Worm (Caenorhabditis elegans) whole organism, young adult: ENCODE results near the gene nhr-114.
A peak's percentile ranks its signal among the peaks of the same experiment; 100 is the strongest.

Experiments
- B0336.3 ChIP-seq: fragments of 200-800 bp; sonication (Bioruptor generic); IDR thresholded peaks from 2 replicates; pipeline ENCODE4 v1.3.6; 2022; ENCODE audit warnings: missing genetic modification characterization, missing compliant biosample characterization
- F33H1.4 ChIP-seq: fragments of 200-800 bp; sonication (Bioruptor generic); IDR thresholded peaks from 2 replicates; pipeline ENCODE4 v1.3.6; 2022; ENCODE audit warnings: missing genetic modification reagents, missing genetic modification characterization, missing compliant biosample characterization
- F55B11.4 ChIP-seq: sonication (generic microtip); optimal IDR thresholded peaks from 2 replicates; lab custom pipeline; 2016; ENCODE audit warnings: missing compliant biosample characterization, missing genetic modification characterization, borderline replicate concordance; ENCODE audit not compliant: insufficient read depth
- K11D2.4 ChIP-seq: fragments of 200-800 bp; sonication (Bioruptor generic); IDR thresholded peaks from 2 replicates; pipeline ENCODE4 v1.3.6; 2022; ENCODE audit warnings: missing genetic modification reagents, missing genetic modification characterization, missing compliant biosample characterization
- ama-1 ChIP-seq, 3 experiments: fragments of 150-350 bp in 1 of 3; sonication (generic microtip) in 2 of 3; optimal IDR thresholded peaks; 2 replicates each; lab custom pipeline; 2014 to 2018; ENCODE audit warnings: missing biosample characterization in 2 of 3, missing genetic modification characterization in 2 of 3, missing genetic modification reagents in 2 of 3
- aptf-2 ChIP-seq: fragments of 200-800 bp; sonication (Bioruptor generic); conservative IDR thresholded peaks from 2 replicates; pipeline ENCODE4 v1.3.6; 2022; ENCODE audit warnings: missing genetic modification reagents, missing genetic modification characterization, missing compliant biosample characterization
- atf-7 ChIP-seq: sonication (generic microtip); optimal IDR thresholded peaks from 2 replicates; lab custom pipeline; 2017; ENCODE audit warnings: mild to moderate bottlenecking, missing genetic modification characterization, missing compliant biosample characterization
- athp-1 ChIP-seq: sonication (generic microtip); optimal IDR thresholded peaks from 2 replicates; lab custom pipeline; 2017; ENCODE audit warnings: mild to moderate bottlenecking, missing genetic modification characterization, missing compliant biosample characterization
- attf-5 ChIP-seq: fragments of 200-800 bp; sonication (Bioruptor generic); optimal IDR thresholded peaks from 2 replicates; lab custom pipeline; 2018; ENCODE audit warnings: mild to moderate bottlenecking, missing genetic modification characterization, missing compliant biosample characterization
- ccch-3 ChIP-seq: fragments of 200-800 bp; sonication (Bioruptor generic); optimal IDR thresholded peaks from 2 replicates; lab custom pipeline; 2018; ENCODE audit warnings: mild to moderate bottlenecking, missing genetic modification characterization, missing compliant biosample characterization
- cebp-1 ChIP-seq, 2 experiments: fragments of 200-800 bp in 1 of 2; sonication (Bioruptor generic) in 1 of 2; sonication (generic microtip) in 1 of 2; IDR thresholded peaks in 1 of 2; optimal IDR thresholded peaks in 1 of 2; 2 replicates each; pipeline versions ENCODE4 v1.3.6 to Lab custom; 2017 to 2022; ENCODE audit warnings: missing compliant biosample characterization in 2 of 2, missing genetic modification characterization in 2 of 2, mild to moderate bottlenecking in 1 of 2, missing genetic modification reagents in 1 of 2, moderate library complexity in 1 of 2
- ceh-100 ChIP-seq: fragments of 200-800 bp; sonication (Bioruptor generic); IDR thresholded peaks from 2 replicates; pipeline ENCODE4 v1.3.6; 2022; ENCODE audit warnings: missing genetic modification reagents, missing genetic modification characterization, missing compliant biosample characterization
- ceh-58 ChIP-seq: fragments of 200-800 bp; sonication (Bioruptor generic); IDR thresholded peaks from 2 replicates; pipeline ENCODE4 v1.3.6; 2022; ENCODE audit warnings: missing genetic modification characterization, missing compliant biosample characterization
- dox-1 ChIP-seq: fragments of 200-800 bp; sonication (Bioruptor generic); IDR thresholded peaks from 2 replicates; pipeline ENCODE4 v1.3.6; 2022; ENCODE audit warnings: missing genetic modification reagents, missing genetic modification characterization, missing compliant biosample characterization
- egrh-3 ChIP-seq: fragments of 200-800 bp; sonication (Bioruptor generic); IDR thresholded peaks from 2 replicates; pipeline ENCODE4 v1.3.6; 2022; ENCODE audit warnings: missing genetic modification reagents, missing genetic modification characterization, missing compliant biosample characterization
- hmg-1.2 ChIP-seq: fragments of 200-800 bp; sonication (Bioruptor generic); IDR thresholded peaks from 2 replicates; pipeline ENCODE4 v1.3.6; 2022; ENCODE audit warnings: missing genetic modification reagents, missing genetic modification characterization, missing compliant biosample characterization
- hrde-1 ChIP-seq: sonication (generic microtip); optimal IDR thresholded peaks from 2 replicates; lab custom pipeline; 2016; ENCODE audit warnings: missing genetic modification characterization, mild to moderate bottlenecking, missing compliant biosample characterization, moderate library complexity, missing genotype, missing genetic modification reagents, borderline replicate concordance
- let-526 ChIP-seq: fragments of 200-800 bp; sonication (Bioruptor generic); IDR thresholded peaks from 2 replicates; pipeline ENCODE4 v1.3.6; 2022; ENCODE audit warnings: missing genetic modification reagents, missing genetic modification characterization, missing compliant biosample characterization
- let-607 ChIP-seq, 2 experiments: fragments of 200-800 bp in 1 of 2; sonication (Bioruptor generic) in 1 of 2; sonication (generic microtip) in 1 of 2; optimal IDR thresholded peaks; 2 replicates each; lab custom pipeline; 2016 to 2018; ENCODE audit warnings: mild to moderate bottlenecking in 2 of 2, missing compliant biosample characterization in 2 of 2, missing genetic modification characterization in 2 of 2, moderate library complexity in 2 of 2, missing genotype in 1 of 2
- lin-35 ChIP-seq, 3 experiments: fragments of 150-350 bp in 2 of 3; sonication (generic microtip) in 1 of 3; optimal IDR thresholded peaks; 2 replicates each; lab custom pipeline; 2014 to 2018; ENCODE audit warnings: missing biosample characterization in 3 of 3, missing genetic modification characterization in 3 of 3, missing genetic modification reagents in 3 of 3
- madf-10 ChIP-seq: sonication (generic microtip); optimal IDR thresholded peaks from 2 replicates; lab custom pipeline; 2016; ENCODE audit warnings: mild to moderate bottlenecking, missing genetic modification characterization, missing compliant biosample characterization
- madf-6 ChIP-seq: fragments of 200-800 bp; sonication (Bioruptor generic); IDR thresholded peaks from 2 replicates; pipeline ENCODE4 v1.3.6; 2022; ENCODE audit warnings: missing genetic modification reagents, missing genetic modification characterization, missing compliant biosample characterization
- mcd-1 ChIP-seq: fragments of 200-800 bp; sonication (Bioruptor generic); IDR thresholded peaks from 2 replicates; pipeline ENCODE4 v1.3.6; 2022; ENCODE audit warnings: missing genetic modification reagents, missing genetic modification characterization, missing compliant biosample characterization
- mel-28 ChIP-seq: sonication (generic microtip); optimal IDR thresholded peaks from 2 replicates; lab custom pipeline; 2016; ENCODE audit warnings: borderline replicate concordance, mild to moderate bottlenecking, missing genetic modification characterization, missing compliant biosample characterization
- mes-4 ChIP-seq: sonication (generic microtip); optimal IDR thresholded peaks from 2 replicates; lab custom pipeline; 2016; ENCODE audit warnings: missing genotype, missing genetic modification characterization, missing compliant biosample characterization
- nfya-1 ChIP-seq: sonication (generic microtip); optimal IDR thresholded peaks from 2 replicates; lab custom pipeline; 2017; ENCODE audit warnings: antibody characterized with exemption, missing compliant biosample characterization, missing genetic modification characterization, borderline replicate concordance; ENCODE audit not compliant: insufficient read depth
- nfyb-1 ChIP-seq: fragments of 200-800 bp; sonication (Bioruptor generic); IDR thresholded peaks from 2 replicates; pipeline ENCODE4 v1.3.6; 2022; ENCODE audit warnings: missing genetic modification reagents, missing genetic modification characterization, missing compliant biosample characterization
- rpc-1 ChIP-seq, 2 experiments: fragments of 150-350 bp in 1 of 2; sonication (generic microtip) in 1 of 2; optimal IDR thresholded peaks; 2 replicates each; lab custom pipeline; 2014 to 2018; ENCODE audit warnings: missing biosample characterization in 1 of 2, missing genetic modification characterization in 1 of 2, missing genetic modification reagents in 1 of 2, missing genotype in 1 of 2
- sea-2 ChIP-seq: fragments of 200-800 bp; sonication (Bioruptor generic); IDR thresholded peaks from 2 replicates; pipeline ENCODE4 v1.3.6; 2022; ENCODE audit warnings: missing genetic modification characterization, missing compliant biosample characterization
- snpc-1.1 ChIP-seq: sonication (generic microtip); optimal IDR thresholded peaks from 2 replicates; lab custom pipeline; 2017; ENCODE audit warnings: missing genetic modification characterization, mild to moderate bottlenecking, missing compliant biosample characterization, antibody characterized with exemption, moderate library complexity, missing genotype, missing genetic modification reagents; ENCODE audit not compliant: insufficient read depth
- snpc-4 ChIP-seq, 5 experiments: fragments of 150-350 bp in 1 of 5; sonication (generic microtip) in 4 of 5; optimal IDR thresholded peaks; 2 replicates each; lab custom pipeline; 2014 to 2018; ENCODE audit warnings: missing genetic modification characterization in 5 of 5, missing biosample characterization in 3 of 5, antibody characterized with exemption in 2 of 5, mild to moderate bottlenecking in 2 of 5, missing compliant biosample characterization in 2 of 5, missing genotype in 2 of 5, moderate library complexity in 2 of 5, missing genetic modification reagents in 1 of 5
- somi-1 ChIP-seq: fragments of 200-800 bp; sonication (Bioruptor generic); optimal IDR thresholded peaks from 2 replicates; lab custom pipeline; 2018; ENCODE audit warnings: mild to moderate bottlenecking, missing genetic modification characterization, missing compliant biosample characterization
- tbp1 ChIP-seq: fragments of 200-800 bp; sonication (Bioruptor generic); optimal IDR thresholded peaks from 2 replicates; lab custom pipeline; 2018; ENCODE audit warnings: mild to moderate bottlenecking, missing genetic modification characterization, missing compliant biosample characterization
- zfh-2 ChIP-seq: fragments of 200-800 bp; sonication (Bioruptor generic); conservative IDR thresholded peaks from 2 replicates; pipeline ENCODE4 v1.3.6; 2022; ENCODE audit warnings: missing genetic modification reagents, missing genetic modification characterization, missing compliant biosample characterization
- ztf-18 ChIP-seq: sonication (generic microtip); optimal IDR thresholded peaks from 2 replicates; lab custom pipeline; 2016; ENCODE audit warnings: missing genotype, mild to moderate bottlenecking, missing genetic modification characterization, missing compliant biosample characterization
- ztf-26 ChIP-seq: sonication (generic microtip); optimal IDR thresholded peaks from 2 replicates; lab custom pipeline; 2017; ENCODE audit warnings: missing genetic modification characterization, missing compliant biosample characterization

The nhr-114 gene

DNA sequence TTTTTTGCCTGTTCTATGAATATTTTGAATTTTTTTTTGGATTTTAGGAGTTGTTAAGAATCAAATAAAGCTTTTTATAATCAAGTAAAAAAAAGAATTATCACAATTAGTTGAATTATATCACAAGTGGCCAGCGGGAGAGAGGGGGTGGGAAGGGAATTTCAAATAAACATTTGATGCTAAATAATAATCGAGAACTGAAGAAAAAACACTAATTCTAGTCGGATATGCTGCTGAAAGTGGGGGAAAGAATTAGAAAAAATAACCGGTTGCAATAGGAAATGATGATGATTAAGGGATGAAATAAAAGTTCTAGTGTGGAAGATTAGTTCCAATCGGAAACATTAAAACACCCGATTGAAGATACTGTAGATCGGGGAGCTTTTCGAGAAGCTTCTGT, 5.7 kb upstream of the nhr-114 start:
- TF ChIP-seq nfya-1 (tag; lab: Kevin White, UChicago) (no peak), madf-6 (GFP tag; lab: Robert Waterston, UW) (peak; percentile 49)

DNA sequence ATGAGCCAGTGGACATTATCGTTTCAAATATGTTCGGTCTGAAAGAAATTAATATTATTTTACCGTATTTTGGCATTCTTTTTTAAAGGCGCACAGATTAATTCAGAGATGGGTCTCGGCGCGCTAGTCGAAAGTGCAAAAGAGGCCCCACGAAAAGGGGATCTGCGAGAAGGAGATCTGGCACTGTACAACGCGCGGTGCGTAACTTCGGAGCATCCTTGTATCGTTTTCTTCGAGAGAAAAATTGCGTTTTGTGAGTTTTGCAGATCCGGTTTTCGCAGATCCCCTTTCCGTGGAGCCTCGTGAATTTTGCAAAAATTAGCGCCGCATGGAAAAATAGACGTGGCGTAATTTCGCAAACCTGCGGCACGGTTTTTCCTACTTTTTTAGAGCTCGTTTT, 5.3 kb upstream of the nhr-114 start:
- TF ChIP-seq ceh-100 (GFP tag; lab: Robert Waterston, UW): peak; percentile 76
- TF ChIP-seq K11D2.4 (GFP tag; lab: Robert Waterston, UW): no peak
- TF ChIP-seq ztf-18 (tag; lab: Kevin White, UChicago): no peak
- TF ChIP-seq sea-2 (GFP tag; lab: Robert Waterston, UW): no peak
- no peak for TF ChIP-seq mes-4

DNA sequence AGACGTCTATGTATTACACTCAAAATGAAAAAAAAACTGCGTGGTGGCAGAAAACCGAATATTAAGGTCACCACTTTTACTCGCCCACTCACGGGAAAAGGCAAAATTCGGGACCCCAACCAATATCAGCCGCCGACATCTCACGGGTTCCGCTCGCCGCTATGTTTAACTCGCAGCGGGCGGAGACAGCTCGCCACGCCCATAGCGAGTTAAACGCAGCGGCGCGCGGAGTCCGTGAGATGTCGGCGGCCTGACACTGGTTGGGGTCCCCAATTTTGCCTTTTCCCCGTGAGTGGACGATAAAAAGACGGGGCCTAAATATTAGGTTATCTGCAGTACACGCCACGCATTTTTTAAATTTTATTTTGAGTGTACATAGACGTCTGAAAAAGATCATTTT, 4.5 kb upstream of the nhr-114 start:
- TF ChIP-seq hmg-1.2 (GFP tag; lab: Robert Waterston, UW): peak; percentile 54
- peak; percentile 73 for TF ChIP-seq egrh-3 (GFP tag; lab: Robert Waterston, UW)
- TF ChIP-seq B0336.3 (GFP tag; lab: Robert Waterston, UW): no peak
- no peak for TF ChIP-seq ceh-58
- no peak for TF ChIP-seq madf-10 (tag; lab: Kevin White, UChicago)
- peak; percentile 40 for TF ChIP-seq snpc-1.1
- no peak for TF ChIP-seq snpc-4 (GFP tag; optimal IDR thresholded peaks at IDR 0.05; lab: Kevin White, UChicago)
- TF ChIP-seq snpc-4 (tag; optimal IDR thresholded peaks at IDR 0.05; lab: Kevin White, UChicago): peak in 2 of 4 experiments; percentile 86 to 89
- no peak for TF ChIP-seq ama-1 (optimal IDR thresholded peaks at IDR 0.05; lab: Kevin White, UChicago)
- no peak for TF ChIP-seq ama-1 (GFP tag; optimal IDR thresholded peaks at IDR 0.05; lab: Kevin White, UChicago)
- no peak for TF ChIP-seq ccch-3 (GFP tag; lab: Kevin White, UChicago)

DNA sequence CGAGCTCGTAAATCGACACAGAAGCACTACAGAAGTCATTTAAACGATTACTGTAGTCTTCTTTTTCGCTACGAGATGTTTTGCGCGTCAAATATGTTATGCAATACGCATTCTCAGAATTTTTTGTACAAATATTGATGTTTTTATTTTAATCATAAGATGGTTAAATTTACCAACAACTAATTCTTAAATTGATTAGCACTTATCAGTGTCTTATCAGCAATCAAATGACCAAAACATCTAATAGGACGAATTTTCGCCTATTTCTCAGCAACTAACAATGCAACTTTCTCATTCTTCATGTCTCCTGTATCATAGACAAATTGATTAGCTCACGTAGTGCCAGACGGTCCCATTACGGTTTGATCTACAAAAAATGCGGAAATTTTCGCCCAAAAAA, 1.1 kb upstream of the nhr-114 start:
- TF ChIP-seq egrh-3 (GFP tag; lab: Robert Waterston, UW) (no peak), B0336.3 (GFP tag; lab: Robert Waterston, UW) (no peak), attf-5 (GFP tag; lab: Kevin White, UChicago) (no peak), athp-1 (tag; lab: Kevin White, UChicago) (no peak), mel-28 (tag; lab: Kevin White, UChicago) (no peak), aptf-2 (no peak), rpc-1 (optimal IDR thresholded peaks at IDR 0.05; lab: Kevin White, UChicago) (no peak), rpc-1 (tag; optimal IDR thresholded peaks at IDR 0.05; lab: Kevin White, UChicago) (no peak)

DNA sequence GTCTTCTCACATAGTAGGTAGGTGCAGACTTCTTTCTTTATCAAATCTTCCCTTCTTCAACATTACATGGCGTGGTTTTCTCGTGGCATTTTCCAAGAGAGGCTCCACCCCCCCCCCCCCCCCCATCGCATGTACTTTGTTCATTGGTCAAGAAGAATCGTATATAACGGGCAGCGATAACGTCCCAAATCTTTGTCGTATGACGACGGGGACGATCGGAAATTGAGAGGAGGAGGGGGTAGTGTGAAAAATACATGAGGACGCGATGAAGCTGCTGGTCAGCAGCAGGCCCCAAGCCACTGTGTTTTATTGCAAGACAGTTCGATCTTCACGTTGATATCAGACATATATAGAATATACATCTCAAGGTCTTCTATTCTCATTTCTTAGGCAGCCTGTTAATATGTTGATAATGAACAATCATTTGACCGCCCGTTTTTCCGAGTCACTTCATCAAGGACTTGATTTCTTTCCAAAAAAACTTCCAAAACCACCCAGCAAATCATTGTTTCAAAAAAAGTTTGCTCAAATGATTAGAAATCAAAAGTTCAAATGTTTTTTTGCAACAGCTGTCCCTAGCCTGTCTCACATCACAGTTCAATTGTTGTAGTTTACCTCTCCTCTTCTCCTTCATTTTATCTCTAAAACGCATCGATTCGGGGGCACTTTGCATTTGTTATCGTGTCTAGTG, 404 bp upstream of the nhr-114 start:
- TF ChIP-seq K11D2.4 (GFP tag; lab: Robert Waterston, UW) (0 out of 2 replicates have a peak, but pooled peaks have one; percentile 30), tbp1 (GFP tag; lab: Kevin White, UChicago) (peak; percentile 36), atf-7 (tag; lab: Kevin White, UChicago) (peak; percentile 2), somi-1 (GFP tag; lab: Kevin White, UChicago) (peak; percentile 26), hrde-1 (tag; lab: Kevin White, UChicago) (no peak), nfyb-1 (GFP tag; lab: Robert Waterston, UW) (peak; percentile 78), ama-1 (optimal IDR thresholded peaks at IDR 0.05; lab: Kevin White, UChicago) (peak; percentile 15), ama-1 (GFP tag; optimal IDR thresholded peaks at IDR 0.05; lab: Kevin White, UChicago) (no peak), egrh-3 (GFP tag; lab: Robert Waterston, UW) (peak; percentile 92), cebp-1 (GFP tag; IDR thresholded peaks at IDR 0.05; lab: Robert Waterston, UW) (0 out of 2 replicates have a peak, but pooled peaks have one; percentile 10), cebp-1 (tag; optimal IDR thresholded peaks at IDR 0.05; lab: Kevin White, UChicago) (peak; percentile 50), let-526 (GFP tag; lab: Robert Waterston, UW) (0 out of 2 replicates have a peak, but pooled peaks have one; percentile 19), F33H1.4 (GFP tag; lab: Robert Waterston, UW) (no peak), ztf-26 (peak; percentile 61), let-607 (tag; optimal IDR thresholded peaks at IDR 0.05; lab: Kevin White, UChicago) (no peak), F55B11.4 (tag; lab: Kevin White, UChicago) (no peak), mcd-1 (peak; percentile 16; the same call in 1 of the 2 replicates), lin-35 (GFP tag; optimal IDR thresholded peaks at IDR 0.05; lab: Kevin White, UChicago) (peak in 1 of 3 experiments; percentile 17), ccch-3 (GFP tag; lab: Kevin White, UChicago) (no peak), dox-1 (GFP tag; lab: Robert Waterston, UW) (no peak), zfh-2 (peak; percentile 65)
